Fruit fly (Drosophila melanogaster) whole organism, prepupa: Measurements from ENCODE around the gene CG43339.
A peak's percentile ranks its signal among the peaks of the same experiment; 100 is the strongest.

Experiments
- Blimp-1 ChIP-seq: fragments of 200-800 bp; sonication (Bioruptor generic); optimal IDR thresholded peaks from 3 replicates; lab custom pipeline; 2017; ENCODE audit warnings: missing biosample characterization, missing genetic modification characterization, mild to moderate bottlenecking, moderate library complexity, missing genetic modification reagents
- CG16779 ChIP-seq: fragments of 200-800 bp; sonication (Bioruptor generic); optimal IDR thresholded peaks from 3 replicates; lab custom pipeline; 2017; ENCODE audit warnings: missing biosample characterization, mild to moderate bottlenecking, missing genetic modification characterization
- CG6276 ChIP-seq: fragments of 200-800 bp; sonication (Bioruptor generic); optimal IDR thresholded peaks from 2 replicates; lab custom pipeline; 2017; ENCODE audit warnings: missing biosample characterization, mild to moderate bottlenecking, missing genetic modification characterization
- CG7368 ChIP-seq: fragments of 200-800 bp; sonication (Bioruptor generic); optimal IDR thresholded peaks from 3 replicates; lab custom pipeline; 2016; ENCODE audit warnings: missing biosample characterization, missing genetic modification characterization
- CG8632 ChIP-seq: fragments of 200-800 bp; sonication (Bioruptor generic); optimal IDR thresholded peaks from 3 replicates; lab custom pipeline; 2016; ENCODE audit warnings: missing biosample characterization, missing genetic modification characterization
- Eip93F ChIP-seq: fragments of 200-800 bp; sonication (Bioruptor generic); optimal IDR thresholded peaks from 2 replicates; lab custom pipeline; 2016; ENCODE audit warnings: missing biosample characterization, mild to moderate bottlenecking, missing genetic modification characterization
- Ets21C ChIP-seq: fragments of 200-800 bp; sonication (Bioruptor generic); optimal IDR thresholded peaks from 3 replicates; lab custom pipeline; 2016; ENCODE audit warnings: missing biosample characterization, missing genetic modification characterization
- Hr38 ChIP-seq: sonication (Bioruptor generic); optimal IDR thresholded peaks from 2 replicates; lab custom pipeline; 2016; ENCODE audit warnings: missing biosample characterization, missing genetic modification characterization
- Lpt ChIP-seq: fragments of 200-800 bp; sonication (Bioruptor generic); optimal IDR thresholded peaks from 3 replicates; lab custom pipeline; 2016; ENCODE audit warnings: missing biosample characterization, missing genetic modification characterization
- Smox ChIP-seq: fragments of 200-800 bp; sonication (Bioruptor generic); optimal IDR thresholded peaks from 3 replicates; lab custom pipeline; 2016; ENCODE audit warnings: missing biosample characterization, missing genetic modification characterization
- Sox15 ChIP-seq: fragments of 200-800 bp; sonication (Bioruptor generic); optimal IDR thresholded peaks from 3 replicates; lab custom pipeline; 2016; ENCODE audit warnings: missing biosample characterization, missing genetic modification characterization
- fd59A ChIP-seq: fragments of 200-800 bp; sonication (Bioruptor generic); optimal IDR thresholded peaks from 2 replicates; lab custom pipeline; 2017; ENCODE audit warnings: missing biosample characterization, mild to moderate bottlenecking, missing genetic modification characterization, missing genetic modification reagents
- svp ChIP-seq: fragments of 200-800 bp; sonication (Bioruptor generic); peaks from one replicate; lab custom pipeline; 2016; ENCODE audit warnings: missing biosample characterization, missing genetic modification characterization

- peak; percentile 48 for TF ChIP-seq Lpt
- peak; percentile 88 for TF ChIP-seq svp (GFP tag; lab: Kevin White, UChicago)
- TF ChIP-seq Smox (GFP tag; lab: Kevin White, UChicago): peak; percentile 71
- peak; percentile 56 for TF ChIP-seq Ets21C (GFP tag; lab: Kevin White, UChicago)
- peak; percentile 49 for TF ChIP-seq Sox15 (GFP tag; lab: Kevin White, UChicago)
- no peak for TF ChIP-seq Hr38 (GFP tag; lab: Kevin White, UChicago)
- peak; percentile 15 for TF ChIP-seq Blimp-1 (GFP tag; lab: Kevin White, UChicago)
- peak; percentile 27 for TF ChIP-seq CG16779 (tag; lab: Kevin White, UChicago)
- peak; percentile 59 for TF ChIP-seq CG8632 (GFP tag; lab: Kevin White, UChicago)
- peak; percentile 22 for TF ChIP-seq CG6276
- TF ChIP-seq fd59A (GFP tag; lab: Kevin White, UChicago): peak; percentile 10
- peak; percentile 69 for TF ChIP-seq CG7368 (GFP tag; lab: Kevin White, UChicago)
- TF ChIP-seq Eip93F (GFP tag; lab: Kevin White, UChicago): peak; percentile 47
Measured at dm6 chr2L:18645468-18645867, 27.6 kb downstream of the CG43339 start.
